Worm (Caenorhabditis elegans) whole organism, young adult: Measurements from ENCODE around the gene arrd-12.

Source experiments
- Y53G8AR.9 ChIP-seq: fragments of 200-800 bp; sonication (Bioruptor generic); conservative IDR thresholded peaks from 2 replicates; pipeline ENCODE4 v1.3.6; 2022; ENCODE audit warnings: missing genetic modification reagents, missing genetic modification characterization, missing compliant biosample characterization
- ccch-3 ChIP-seq: fragments of 200-800 bp; sonication (Bioruptor generic); optimal IDR thresholded peaks from 2 replicates; lab custom pipeline; 2018; ENCODE audit warnings: mild to moderate bottlenecking, missing genetic modification characterization, missing compliant biosample characterization
- dpff-1 ChIP-seq: sonication (generic microtip); optimal IDR thresholded peaks from 2 replicates; lab custom pipeline; 2017; ENCODE audit warnings: mild to moderate bottlenecking, missing genetic modification characterization, missing compliant biosample characterization
- ekl-4 ChIP-seq: fragments of 200-800 bp; sonication (Bioruptor generic); IDR thresholded peaks from 2 replicates; pipeline ENCODE4 v1.3.6; 2022; ENCODE audit warnings: missing genetic modification reagents, missing genetic modification characterization, missing compliant biosample characterization
- ets-4 ChIP-seq: fragments of 200-800 bp; sonication (Bioruptor generic); optimal IDR thresholded peaks from 2 replicates; lab custom pipeline; 2018; ENCODE audit warnings: mild to moderate bottlenecking, missing genetic modification characterization, missing compliant biosample characterization
- hmg-1.2 ChIP-seq: fragments of 200-800 bp; sonication (Bioruptor generic); IDR thresholded peaks from 2 replicates; pipeline ENCODE4 v1.3.6; 2022; ENCODE audit warnings: missing genetic modification reagents, missing genetic modification characterization, missing compliant biosample characterization
- lin-26 ChIP-seq: fragments of 200-800 bp; sonication (Bioruptor generic); IDR thresholded peaks from 2 replicates; pipeline ENCODE4 v1.3.6; 2022; ENCODE audit warnings: missing genetic modification reagents, missing genetic modification characterization, missing compliant biosample characterization
- lir-1 ChIP-seq: fragments of 200-800 bp; sonication (Bioruptor generic); conservative IDR thresholded peaks from 2 replicates; pipeline ENCODE4 v1.3.6; 2022; ENCODE audit warnings: missing genetic modification reagents, missing genetic modification characterization, missing compliant biosample characterization
- pbrm-1 ChIP-seq: fragments of 200-800 bp; sonication (Bioruptor generic); IDR thresholded peaks from 2 replicates; pipeline ENCODE4 v1.3.6; 2022; ENCODE audit warnings: missing genetic modification reagents, missing genetic modification characterization, missing compliant biosample characterization
- somi-1 ChIP-seq: fragments of 200-800 bp; sonication (Bioruptor generic); optimal IDR thresholded peaks from 2 replicates; lab custom pipeline; 2018; ENCODE audit warnings: mild to moderate bottlenecking, missing genetic modification characterization, missing compliant biosample characterization
- unc-130 ChIP-seq: sonication (generic microtip); optimal IDR thresholded peaks from 2 replicates; lab custom pipeline; 2016; ENCODE audit warnings: missing genetic modification reagents, missing genetic modification characterization, missing compliant biosample characterization

DNA sequence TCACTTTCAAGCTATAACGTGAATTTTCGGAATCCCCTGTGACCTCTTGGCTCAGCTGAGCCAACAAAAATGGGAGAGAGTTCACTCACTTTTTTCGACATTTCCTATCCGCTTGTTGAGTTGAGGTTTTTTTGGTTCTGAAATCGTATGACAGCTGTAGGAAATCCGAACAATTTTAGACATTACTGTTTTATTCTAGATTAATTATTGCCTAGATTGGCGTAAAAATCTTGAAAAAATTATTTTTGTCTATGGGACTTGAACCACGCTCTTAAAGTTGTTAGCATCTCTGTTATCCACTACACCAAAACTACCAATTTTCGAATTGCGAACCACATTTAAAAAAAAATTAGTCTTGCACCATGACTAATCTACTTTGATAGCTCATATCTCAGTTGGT is 17.8 kb downstream of the arrd-12 start, which contains the start of gene C01B9.4:
- TF ChIP-seq hmg-1.2 (GFP tag; lab: Robert Waterston, UW) (no peak), unc-130 (GFP tag; lab: Kevin White, UChicago) (no peak), pbrm-1 (GFP tag; lab: Robert Waterston, UW) (no peak), lin-26 (GFP tag; lab: Robert Waterston, UW) (no peak), dpff-1 (tag; lab: Kevin White, UChicago) (no peak), lir-1 (no peak), ets-4 (GFP tag; lab: Kevin White, UChicago) (no peak), Y53G8AR.9 (GFP tag; lab: Robert Waterston, UW) (no peak), ccch-3 (GFP tag; lab: Kevin White, UChicago) (no peak), somi-1 (no peak), ekl-4 (GFP tag; lab: Robert Waterston, UW) (no peak)
